Worm (Caenorhabditis elegans) whole organism, L3 larva: ENCODE measurements around the gene F35H10.6.

ENCODE experiments used
- ZK546.5 ChIP-seq: sonication (generic microtip); optimal IDR thresholded peaks from 2 replicates; lab custom pipeline; 2017; ENCODE audit warnings: missing biosample characterization, missing genetic modification characterization
- aly-2 ChIP-seq: fragments of 150-350 bp; optimal IDR thresholded peaks from 2 replicates; lab custom pipeline; 2014; ENCODE audit warnings: missing biosample characterization, missing genetic modification characterization
- ama-1 ChIP-seq: fragments of 150-350 bp; optimal IDR thresholded peaks from 2 replicates; lab custom pipeline; 2018
- ceh-9 ChIP-seq: sonication (generic microtip); optimal IDR thresholded peaks from 2 replicates; lab custom pipeline; 2018; ENCODE audit warnings: missing biosample characterization, missing genetic modification characterization
- daf-12 ChIP-seq: fragments of 150-350 bp; optimal IDR thresholded peaks from 2 replicates; lab custom pipeline; 2014; ENCODE audit warnings: missing biosample characterization, missing genetic modification reagents, missing genetic modification characterization
- egl-27 ChIP-seq: sonication (generic microtip); optimal IDR thresholded peaks from 4 replicates; lab custom pipeline; 2017; ENCODE audit warnings: missing biosample characterization, missing genetic modification reagents, missing genetic modification characterization
- elt-1 ChIP-seq: fragments of 150-350 bp; optimal IDR thresholded peaks from 2 replicates; lab custom pipeline; 2014; ENCODE audit warnings: missing biosample characterization, missing genetic modification characterization
- elt-2 ChIP-seq: sonication (generic microtip); optimal IDR thresholded peaks from 2 replicates; lab custom pipeline; 2016; ENCODE audit warnings: missing genetic modification reagents, mild to moderate bottlenecking, missing genetic modification characterization, missing compliant biosample characterization
- elt-3 ChIP-seq, 3 experiments: fragments of 150-350 bp in 1 of 3; sonication (generic microtip) in 2 of 3; optimal IDR thresholded peaks; 2 replicates in 2 of 3; 4 replicates in 1 of 3; lab custom pipeline; 2014 to 2017; ENCODE audit warnings: missing biosample characterization in 3 of 3, missing genetic modification characterization in 3 of 3
- eor-1 ChIP-seq, 2 experiments: fragments of 150-350 bp; optimal IDR thresholded peaks; 2 replicates each; lab custom pipeline; 2014 to 2018; ENCODE audit warnings: missing biosample characterization in 2 of 2, missing genetic modification characterization in 2 of 2
- hmg-11 ChIP-seq: sonication (generic microtip); optimal IDR thresholded peaks from 2 replicates; lab custom pipeline; 2016; ENCODE audit warnings: missing genetic modification characterization, missing compliant biosample characterization
- lin-15B ChIP-seq: fragments of 150-350 bp; optimal IDR thresholded peaks from 2 replicates; lab custom pipeline; 2014; ENCODE audit warnings: missing biosample characterization, missing genetic modification characterization
- lin-39 ChIP-seq: fragments of 150-350 bp; optimal IDR thresholded peaks from 2 replicates; lab custom pipeline; 2018; ENCODE audit warnings: missing biosample characterization, missing genetic modification reagents, missing genetic modification characterization
- lsy-12 ChIP-seq: sonication (generic microtip); optimal IDR thresholded peaks from 2 replicates; lab custom pipeline; 2016; ENCODE audit warnings: mild to moderate bottlenecking, missing genetic modification characterization, missing compliant biosample characterization
- mdl-1 ChIP-seq: fragments of 150-350 bp; optimal IDR thresholded peaks from 2 replicates; lab custom pipeline; 2014; ENCODE audit warnings: missing biosample characterization, missing genetic modification characterization
- mml-1 ChIP-seq: fragments of 150-350 bp; sonication (generic microtip); optimal IDR thresholded peaks from 3 replicates; lab custom pipeline; 2014; ENCODE audit warnings: missing biosample characterization, missing genetic modification characterization
- nhr-23 ChIP-seq: fragments of 150-350 bp; optimal IDR thresholded peaks from 2 replicates; lab custom pipeline; 2014; ENCODE audit warnings: missing biosample characterization, missing genetic modification reagents, missing genetic modification characterization
- nhr-25 ChIP-seq: sonication (generic microtip); optimal IDR thresholded peaks from 2 replicates; lab custom pipeline; 2017; ENCODE audit warnings: missing biosample characterization, missing genetic modification characterization
- nhr-28 ChIP-seq: fragments of 150-350 bp; optimal IDR thresholded peaks from 2 replicates; lab custom pipeline; 2014; ENCODE audit warnings: missing biosample characterization, missing genetic modification characterization
- nhr-43 ChIP-seq: sonication (generic microtip); optimal IDR thresholded peaks from 2 replicates; lab custom pipeline; 2016; ENCODE audit warnings: mild to moderate bottlenecking, missing genetic modification characterization, missing compliant biosample characterization; ENCODE audit not compliant: poor library complexity, severe bottlenecking
- pha-4 ChIP-seq: fragments of 150-350 bp; optimal IDR thresholded peaks from 2 replicates; lab custom pipeline; 2014; ENCODE audit warnings: missing biosample characterization, missing genetic modification reagents, missing genetic modification characterization
- pqm-1 ChIP-seq: fragments of 150-350 bp; optimal IDR thresholded peaks from 2 replicates; lab custom pipeline; 2017; ENCODE audit warnings: missing biosample characterization, missing genetic modification characterization, inconsistent platforms
- skn-1 ChIP-seq: fragments of 150-350 bp; optimal IDR thresholded peaks from 2 replicates; lab custom pipeline; 2014; ENCODE audit warnings: missing biosample characterization, missing genetic modification characterization
- snpc-4 ChIP-seq: fragments of 150-350 bp; optimal IDR thresholded peaks from 2 replicates; lab custom pipeline; 2014; ENCODE audit warnings: missing biosample characterization, missing genetic modification characterization
- tbx-2 ChIP-seq: sonication (generic microtip); optimal IDR thresholded peaks from 2 replicates; lab custom pipeline; 2016; ENCODE audit warnings: mild to moderate bottlenecking, missing genetic modification characterization, missing compliant biosample characterization
- unc-39 ChIP-seq: sonication (generic microtip); optimal IDR thresholded peaks from 4 replicates; lab custom pipeline; 2017; ENCODE audit warnings: missing biosample characterization, missing genetic modification characterization
- unc-62 ChIP-seq: fragments of 150-350 bp; sonication (generic microtip); optimal IDR thresholded peaks from 4 replicates; lab custom pipeline; 2014; ENCODE audit warnings: missing biosample characterization, missing genetic modification reagents, missing genetic modification characterization

Gene F35H10.6

DNA sequence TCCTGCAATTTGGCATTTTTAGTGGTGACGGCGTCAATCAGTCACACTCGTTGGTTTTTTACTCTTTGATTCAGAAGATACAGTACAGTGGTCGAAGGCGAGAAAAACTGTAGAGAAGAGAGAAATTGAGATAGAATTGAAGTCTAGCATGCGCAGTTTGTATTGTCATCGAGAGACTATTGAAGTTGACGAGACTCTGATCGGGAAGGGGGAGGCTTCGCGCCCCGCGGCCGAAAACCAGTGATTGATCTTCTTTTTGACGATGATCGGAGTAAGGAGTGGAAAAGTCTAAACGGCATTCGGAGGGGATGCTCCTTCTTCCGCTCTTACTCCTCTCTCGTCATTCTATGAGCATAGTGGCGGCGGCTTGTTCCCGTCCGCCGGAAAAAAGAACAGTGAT is 2.2 kb downstream of the F35H10.6 start:
- TF ChIP-seq lsy-12 (tag; lab: Kevin White, UChicago) (no peak), elt-3 (tag; optimal IDR thresholded peaks at IDR 0.05; lab: Kevin White, UChicago) (peak in 1 of 3 experiments; percentile 9), unc-62 (no peak), egl-27 (tag; lab: Kevin White, UChicago) (no peak), nhr-23 (tag; lab: Kevin White, UChicago) (peak; percentile 16), nhr-43 (tag; lab: Kevin White, UChicago) (peak; percentile 10), nhr-25 (tag; lab: Kevin White, UChicago) (peak; percentile 71), eor-1 (tag; optimal IDR thresholded peaks at IDR 0.05; lab: Kevin White, UChicago) (no peak)
- TF ChIP-seq, all 47 proteins: peak for 4

DNA sequence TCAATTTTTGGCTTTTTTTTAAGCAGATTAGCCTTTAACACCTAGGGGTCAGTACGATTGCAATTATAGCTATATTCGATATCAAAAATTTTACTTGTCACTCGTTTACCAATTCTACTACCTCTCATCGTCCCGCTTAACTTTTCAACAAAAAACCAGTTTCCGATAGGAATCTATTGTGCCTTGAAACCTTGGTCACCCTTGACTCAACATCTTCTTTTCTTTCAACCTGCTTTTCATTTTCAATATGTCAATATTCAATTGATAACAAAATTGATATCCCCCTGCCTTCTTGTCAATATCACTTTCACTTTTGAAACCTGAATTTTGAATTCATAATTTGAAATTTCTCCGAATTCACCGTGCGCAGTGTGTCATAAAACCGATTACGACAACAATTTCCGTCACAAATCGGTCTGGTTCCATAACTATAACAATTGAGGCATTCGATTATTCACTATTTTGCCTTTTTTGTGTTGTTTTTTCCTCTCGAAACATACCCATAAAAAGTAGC is 3.0 kb downstream of the F35H10.6 start:
- TF ChIP-seq nhr-25 (tag; lab: Kevin White, UChicago) (peak; percentile 52), elt-1 (tag; lab: Kevin White, UChicago) (peak; percentile 8), unc-39 (no peak)

DNA sequence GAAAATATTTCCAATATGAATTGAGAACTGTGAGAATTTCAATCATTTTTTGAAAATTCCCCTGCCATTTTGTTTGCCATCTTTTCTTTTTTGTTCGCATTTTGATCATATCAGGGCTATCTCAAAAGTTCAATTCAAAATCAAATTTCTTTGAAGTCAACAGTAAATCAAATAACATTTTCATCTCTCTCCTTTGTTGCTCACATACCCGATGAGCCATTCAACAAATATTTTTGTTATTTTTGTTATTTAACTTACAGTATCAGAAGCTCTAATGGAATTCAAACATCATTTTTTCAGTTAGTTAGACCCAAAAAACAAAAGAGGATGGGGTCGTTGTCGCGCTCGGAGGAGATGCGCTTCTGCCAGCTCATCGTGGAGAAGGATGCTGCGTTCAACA is 3.9 kb downstream of the F35H10.6 start, which contains the start of gene vha-5:
TSS of gene vha-5 (plus strand) at position 301 of the 400 bp plus-strand sequence.
- TF ChIP-seq mml-1 (tag; lab: Kevin White, UChicago) = no peak
- TF ChIP-seq pha-4 (tag; lab: Kevin White, UChicago) = peak; percentile 9

DNA sequence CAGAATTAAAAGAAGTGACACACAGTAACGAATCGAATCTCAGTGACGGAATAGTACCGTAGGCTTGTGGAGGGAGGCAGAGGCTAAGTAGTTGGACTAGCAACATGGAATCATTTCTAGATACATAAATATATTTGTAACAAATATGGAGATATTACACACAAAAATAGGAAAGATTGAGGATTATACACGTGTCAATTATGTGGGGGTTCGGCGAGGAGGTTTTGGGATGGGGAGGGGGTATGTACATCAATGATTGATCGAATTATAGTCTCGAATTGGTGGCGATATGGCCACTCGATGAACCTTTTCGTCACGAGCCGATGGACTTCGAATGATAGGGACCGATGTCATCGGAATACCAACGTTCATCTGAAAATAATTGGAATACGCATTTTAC is 7.7 kb downstream of the F35H10.6 start:
- TF ChIP-seq nhr-43 (tag; lab: Kevin White, UChicago) (peak; percentile 37), elt-2 (tag; lab: Kevin White, UChicago) (no peak)

DNA sequence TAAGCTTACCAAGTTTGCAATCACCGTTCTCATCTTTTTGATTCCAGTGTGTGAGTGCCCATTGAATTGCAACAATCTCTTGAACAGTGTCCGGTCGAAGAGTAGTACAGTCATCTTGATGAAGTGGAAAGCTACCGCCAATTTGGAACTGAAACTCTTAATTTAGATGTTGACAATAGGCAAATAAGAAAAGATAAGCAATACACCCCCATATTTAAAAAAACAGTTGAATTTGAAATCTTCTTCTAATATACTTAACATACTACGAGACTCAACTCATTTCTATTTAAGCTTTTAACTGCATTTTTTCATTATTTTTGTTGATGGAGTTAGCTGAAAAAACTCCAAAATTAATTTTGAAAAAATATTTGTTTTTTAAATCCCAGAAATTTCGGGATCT is 12.4 kb downstream of the F35H10.6 start:
- TF ChIP-seq mdl-1 (tag; lab: Kevin White, UChicago) = no peak
- no peak for TF ChIP-seq pqm-1 (tag; lab: Kevin White, UChicago)
- TF ChIP-seq egl-27 (tag; lab: Kevin White, UChicago) = no peak
- TF ChIP-seq aly-2 (tag; lab: Kevin White, UChicago) = no peak
- TF ChIP-seq ama-1 (lab: Kevin White, UChicago) = no peak
- no peak for TF ChIP-seq lin-15B
- no peak for TF ChIP-seq snpc-4
- no peak for TF ChIP-seq skn-1 (tag; lab: Kevin White, UChicago)

DNA sequence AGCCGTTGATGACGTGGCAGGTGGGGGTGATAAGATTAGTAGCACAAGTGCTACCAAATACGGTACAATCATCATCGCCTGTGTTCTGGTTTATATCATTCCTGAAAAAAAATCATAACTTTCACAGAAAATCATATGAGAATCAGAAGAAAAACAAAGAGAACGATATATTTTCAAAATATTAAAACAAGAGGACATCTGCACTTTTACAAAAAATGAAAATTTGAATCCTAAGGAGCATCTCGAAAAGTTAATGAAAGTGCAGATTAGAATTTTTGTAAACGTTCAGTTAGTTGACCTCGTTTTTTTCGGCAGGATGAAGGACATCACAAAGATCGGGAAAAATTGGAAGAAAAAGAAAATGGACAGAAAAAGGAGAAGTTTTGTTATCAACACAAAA is 13.1 kb downstream of the F35H10.6 start, which contains the start of gene F35H10.10:
TSS of gene F35H10.10 (minus strand) at position 101 of the 400 bp plus-strand sequence.
- TF ChIP-seq nhr-23 (tag; lab: Kevin White, UChicago) (peak; percentile 21), hmg-11 (tag; lab: Kevin White, UChicago) (no peak), ZK546.5 (tag; lab: Kevin White, UChicago) (no peak), daf-12 (tag; lab: Kevin White, UChicago) (no peak), lin-39 (tag; lab: Kevin White, UChicago) (no peak), nhr-25 (tag; lab: Kevin White, UChicago) (no peak)

DNA sequence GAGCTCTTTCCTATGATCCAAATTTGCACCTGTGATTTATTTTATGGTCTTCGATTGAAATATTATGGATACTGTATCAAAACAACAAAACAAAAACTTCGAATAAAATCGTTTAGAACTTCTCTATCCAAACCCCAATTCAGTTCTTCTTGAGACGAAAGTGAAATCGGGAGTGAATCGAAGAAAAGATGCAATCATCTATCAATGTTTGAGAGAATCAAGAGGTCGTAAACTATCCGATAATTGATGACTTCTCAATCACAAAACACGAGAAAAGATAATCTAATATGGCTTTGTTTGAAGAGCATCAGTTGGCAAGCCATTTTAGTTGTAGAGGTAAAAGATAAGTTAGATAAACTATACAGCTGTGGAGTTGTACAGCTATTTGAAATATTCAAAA is 18.1 kb downstream of the F35H10.6 start:
- peak; percentile 34 for TF ChIP-seq nhr-23 (tag; lab: Kevin White, UChicago)
- no peak for TF ChIP-seq nhr-28

DNA sequence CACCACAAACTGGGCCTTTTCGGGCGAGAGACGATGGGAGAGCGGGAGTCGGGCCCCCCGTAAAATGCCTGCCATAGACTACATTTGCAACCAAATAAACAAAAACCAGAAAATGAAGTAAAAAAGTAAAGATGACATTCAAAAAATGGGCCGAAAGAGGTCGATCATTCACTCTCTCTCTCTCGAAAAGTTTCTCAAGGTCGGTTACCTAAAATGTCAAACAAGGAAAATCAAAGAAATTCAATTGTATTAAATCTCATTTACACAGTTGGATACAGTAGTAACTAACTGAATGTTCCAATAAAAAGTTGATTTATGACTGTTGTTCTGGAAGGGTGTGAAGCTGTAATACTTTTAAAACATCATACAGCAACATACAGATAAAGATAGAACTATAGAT is 19.1 kb downstream of the F35H10.6 start:
- TF ChIP-seq nhr-25 (tag; lab: Kevin White, UChicago) = peak; percentile 27
- TF ChIP-seq lin-39 (tag; lab: Kevin White, UChicago) = no peak
- TF ChIP-seq ceh-9 = no peak
- no peak for TF ChIP-seq hmg-11 (tag; lab: Kevin White, UChicago)
- no peak for TF ChIP-seq tbx-2 (tag; lab: Kevin White, UChicago)
- no peak for TF ChIP-seq ama-1 (lab: Kevin White, UChicago)
